Fruit fly (Drosophila melanogaster) whole organism: ENCODE results near the gene CG13895.

Experiments used
- CG8478 ChIP-seq: fragments of >200 bp; optimal IDR thresholded peaks from 2 replicates; lab custom pipeline; 2018; ENCODE audit warnings: inconsistent platforms
- Dll ChIP-seq: fragments of >200 bp; optimal IDR thresholded peaks from 2 replicates; lab custom pipeline; 2017
- pan ChIP-seq: fragments of >200 bp; optimal IDR thresholded peaks from 2 replicates; lab custom pipeline; 2017
- psq ChIP-seq: fragments of >200 bp; optimal IDR thresholded peaks from 2 replicates; lab custom pipeline; 2017
- usp ChIP-seq: fragments of >200 bp; optimal IDR thresholded peaks from 2 replicates; lab custom pipeline; 2017; ENCODE audit warnings: missing biosample characterization, missing genetic modification characterization, mixed read lengths

- TF ChIP-seq psq (lab: Kevin White, UChicago) (no peak), Dll (lab: Kevin White, UChicago) (no peak), usp (GFP tag; lab: Kevin White, UChicago) (no peak), CG8478 (lab: Kevin White, UChicago) (no peak), pan (lab: Kevin White, UChicago) (no peak)
These were observed 2.4 kb upstream of the CG13895 start, which contains the start of gene CkIIalpha-i3 for dm6 chr3L:710345-710822.
